Fruit fly (Drosophila melanogaster) whole organism, embryonic: ENCODE results near the gene CG31809.

Experiments
- Adf1 ChIP-seq: fragments of 200-800 bp; sonication (Bioruptor generic); IDR thresholded peaks from 2 replicates; pipeline ENCODE4 v1.3.6; 2022; ENCODE audit warnings: missing biosample characterization, missing genetic modification characterization
- Bgb ChIP-seq: fragments of 200-800 bp; sonication (Bioruptor generic); IDR thresholded peaks from 2 replicates; pipeline ENCODE4 v1.3.6; 2022; ENCODE audit warnings: missing biosample characterization, missing genetic modification characterization; ENCODE audit not compliant: partially characterized antibody
- Blimp-1 ChIP-seq: fragments of 200-800 bp; sonication (Bioruptor generic); optimal IDR thresholded peaks from 3 replicates; lab custom pipeline; 2018; ENCODE audit warnings: missing biosample characterization, missing genetic modification characterization, mild to moderate bottlenecking, moderate library complexity, missing genetic modification reagents
- CG10979 ChIP-seq: fragments of 200-800 bp; sonication (Bioruptor generic); optimal IDR thresholded peaks from 2 replicates; lab custom pipeline; 2018; ENCODE audit warnings: missing biosample characterization, mild to moderate bottlenecking, missing genetic modification characterization, moderate library complexity
- CG12659 ChIP-seq: fragments of 200-800 bp; sonication (Bioruptor generic); optimal IDR thresholded peaks from 3 replicates; lab custom pipeline; 2017; ENCODE audit warnings: mild to moderate bottlenecking, missing biosample characterization, missing genetic modification reagents, missing genetic modification characterization
- CG13287 ChIP-seq: fragments of 200-800 bp; sonication (Bioruptor generic); IDR thresholded peaks from 2 replicates; pipeline ENCODE4 v1.3.6; 2022; ENCODE audit warnings: missing biosample characterization, missing genetic modification characterization; ENCODE audit not compliant: partially characterized antibody
- CG13775 ChIP-seq: fragments of 200-800 bp; sonication (Bioruptor generic); optimal IDR thresholded peaks from 3 replicates; lab custom pipeline; 2017; ENCODE audit warnings: missing biosample characterization, mild to moderate bottlenecking, missing genetic modification characterization
- CG15479 ChIP-seq: fragments of 200-800 bp; sonication (Bioruptor generic); optimal IDR thresholded peaks from 3 replicates; lab custom pipeline; 2019; ENCODE audit warnings: missing biosample characterization, mild to moderate bottlenecking, missing genetic modification characterization, moderate library complexity
- CG30020 ChIP-seq: fragments of 200-800 bp; optimal IDR thresholded peaks from 2 replicates; lab custom pipeline; 2019; ENCODE audit warnings: missing biosample characterization, mild to moderate bottlenecking, missing genetic modification characterization, moderate library complexity
- CG32767 ChIP-seq: fragments of 200-800 bp; sonication (Bioruptor generic); IDR thresholded peaks from 2 replicates; pipeline ENCODE4 v1.3.6; 2022; ENCODE audit warnings: missing biosample characterization, missing genetic modification characterization
- CG34422 ChIP-seq: fragments of 200-800 bp; sonication (Bioruptor generic); IDR thresholded peaks from 3 replicates; pipeline ENCODE4 v1.3.6; 2022; ENCODE audit warnings: missing biosample characterization, missing genetic modification characterization
- CG3726 ChIP-seq: fragments of 200-800 bp; sonication (Bioruptor generic); IDR thresholded peaks from 3 replicates; pipeline ENCODE4, ENCODE4 v1.3.6; 2022; ENCODE audit warnings: missing biosample characterization, missing genetic modification characterization
- CG42726 ChIP-seq: fragments of 200-800 bp; sonication (Bioruptor generic); IDR thresholded peaks from 2 replicates; pipeline ENCODE4 v1.3.6; 2022; ENCODE audit warnings: missing biosample characterization, missing genetic modification characterization; ENCODE audit not compliant: partially characterized antibody
- CG4328 ChIP-seq: fragments of 200-800 bp; sonication (Bioruptor generic); optimal IDR thresholded peaks from 3 replicates; lab custom pipeline; 2017; ENCODE audit warnings: missing biosample characterization, missing genetic modification reagents, missing genetic modification characterization
- CG8388 ChIP-seq: fragments of 200-800 bp; sonication (Bioruptor generic); optimal IDR thresholded peaks from 2 replicates; lab custom pipeline; 2019; ENCODE audit warnings: missing biosample characterization, mild to moderate bottlenecking, missing genetic modification characterization, moderate library complexity
- CG8478 ChIP-seq: fragments of >200 bp; optimal IDR thresholded peaks from 2 replicates; lab custom pipeline; 2018
- Deaf1 ChIP-seq: fragments of 200-800 bp; optimal IDR thresholded peaks from 3 replicates; lab custom pipeline; 2019; ENCODE audit warnings: missing biosample characterization, mild to moderate bottlenecking, missing genetic modification characterization, moderate library complexity
- Dll ChIP-seq: fragments of 200-800 bp; sonication (Bioruptor generic); IDR thresholded peaks from 4 replicates; pipeline ENCODE4 v1.3.6; 2022; ENCODE audit warnings: missing biosample characterization, missing genetic modification characterization; ENCODE audit not compliant: partially characterized antibody
- Dref ChIP-seq: fragments of 200-800 bp; sonication (Bioruptor generic); IDR thresholded peaks from 2 replicates; pipeline ENCODE4 v1.3.6; 2022; ENCODE audit warnings: missing biosample characterization, missing genetic modification characterization
- Ets65A ChIP-seq: fragments of 200-800 bp; sonication (Bioruptor generic); peaks from one replicate; lab custom pipeline; 2016; ENCODE audit warnings: missing biosample characterization, missing genetic modification characterization
- HmgZ ChIP-seq: fragments of 200-800 bp; sonication (Bioruptor generic); optimal IDR thresholded peaks from 2 replicates; lab custom pipeline; 2018; ENCODE audit warnings: missing biosample characterization, mild to moderate bottlenecking, missing genetic modification characterization
- Hr78 ChIP-seq, 2 experiments: fragments of 200-800 bp in 1 of 2; fragments of >200 bp in 1 of 2; sonication (Bioruptor generic) in 1 of 2; optimal IDR thresholded peaks; 2 replicates each; lab custom pipeline; 2017 to 2019; ENCODE audit warnings: missing biosample characterization in 2 of 2, missing genetic modification characterization in 2 of 2, mild to moderate bottlenecking in 1 of 2, moderate library complexity in 1 of 2
- NFAT ChIP-seq: fragments of 200-800 bp; sonication (Bioruptor generic); IDR thresholded peaks from 2 replicates; pipeline ENCODE4 v1.3.6; 2022; ENCODE audit warnings: missing biosample characterization, missing genetic modification characterization
- PHDP ChIP-seq: fragments of 200-800 bp; sonication (Bioruptor generic); optimal IDR thresholded peaks from 3 replicates; lab custom pipeline; 2018; ENCODE audit warnings: missing biosample characterization, mild to moderate bottlenecking, missing genetic modification characterization, moderate library complexity
- Pdp1 ChIP-seq, 2 experiments: fragments of 200-800 bp; sonication (Bioruptor generic); optimal IDR thresholded peaks; 3 replicates each; lab custom pipeline; 2016; ENCODE audit warnings: missing biosample characterization in 2 of 2, missing genetic modification characterization in 2 of 2, mild to moderate bottlenecking in 1 of 2, moderate library complexity in 1 of 2
- Ptx1 ChIP-seq: fragments of 200-800 bp; sonication (Bioruptor generic); IDR thresholded peaks from 2 replicates; pipeline ENCODE4 v1.3.6; 2022; ENCODE audit warnings: missing biosample characterization, missing genetic modification characterization
- Ravus ChIP-seq: fragments of 200-800 bp; sonication (Bioruptor generic); IDR thresholded peaks from 2 replicates; pipeline ENCODE4 v1.3.6; 2022; ENCODE audit warnings: missing biosample characterization, missing genetic modification characterization
- Sry-δ ChIP-seq: fragments of 200-800 bp; sonication (Bioruptor generic); optimal IDR thresholded peaks from 2 replicates; lab custom pipeline; 2016; ENCODE audit warnings: missing biosample characterization, missing genetic modification characterization
- ara ChIP-seq: fragments of 200-800 bp; sonication (Bioruptor generic); IDR thresholded peaks from 2 replicates; pipeline ENCODE4 v1.3.6; 2022; ENCODE audit warnings: missing biosample characterization, missing genetic modification characterization
- cg ChIP-seq: fragments of 200-800 bp; sonication (Bioruptor generic); optimal IDR thresholded peaks from 3 replicates; lab custom pipeline; 2019; ENCODE audit warnings: missing biosample characterization, mild to moderate bottlenecking, missing genetic modification characterization, moderate library complexity
- dpn ChIP-seq, 2 experiments: fragments of 200-800 bp; sonication (Bioruptor generic); optimal IDR thresholded peaks; 3 replicates each; lab custom pipeline; 2016; ENCODE audit warnings: missing biosample characterization in 2 of 2, missing genetic modification characterization in 2 of 2
- hbn ChIP-seq: fragments of 200-800 bp; sonication (Bioruptor generic); IDR thresholded peaks from 2 replicates; pipeline ENCODE4 v1.3.6; 2022; ENCODE audit warnings: missing biosample characterization, missing genetic modification characterization; ENCODE audit not compliant: partially characterized antibody
- ind ChIP-seq: fragments of 200-800 bp; sonication (Bioruptor generic); optimal IDR thresholded peaks from 3 replicates; lab custom pipeline; 2016; ENCODE audit warnings: missing biosample characterization, missing genetic modification characterization
- org-1 ChIP-seq: fragments of 200-800 bp; sonication (Bioruptor generic); optimal IDR thresholded peaks from 2 replicates; lab custom pipeline; 2017; ENCODE audit warnings: missing biosample characterization, missing genetic modification characterization
- pfk ChIP-seq: fragments of 200-800 bp; sonication (Bioruptor generic); optimal IDR thresholded peaks from 2 replicates; lab custom pipeline; 2018; ENCODE audit warnings: missing biosample characterization, mild to moderate bottlenecking, missing genetic modification characterization, moderate library complexity
- pzg ChIP-seq: fragments of 200-800 bp; sonication (Bioruptor generic); optimal IDR thresholded peaks from 3 replicates; lab custom pipeline; 2018; ENCODE audit warnings: missing biosample characterization, mild to moderate bottlenecking, missing genetic modification characterization, moderate library complexity
- ranshi ChIP-seq: fragments of 200-800 bp; sonication (Bioruptor generic); IDR thresholded peaks from 2 replicates; pipeline ENCODE4 v1.3.6; 2022; ENCODE audit warnings: missing biosample characterization, missing genetic modification characterization
- row ChIP-seq: fragments of 200-800 bp; sonication (Bioruptor generic); IDR thresholded peaks from 3 replicates; pipeline ENCODE4 v1.3.6; 2022; ENCODE audit warnings: missing biosample characterization, missing genetic modification characterization
- run ChIP-seq: fragments of 200-800 bp; sonication (Bioruptor generic); optimal IDR thresholded peaks from 3 replicates; lab custom pipeline; 2018; ENCODE audit warnings: missing biosample characterization, mild to moderate bottlenecking, missing genetic modification characterization
- sd ChIP-seq: fragments of 200-800 bp; sonication (Bioruptor generic); optimal IDR thresholded peaks from 3 replicates; lab custom pipeline; 2018; ENCODE audit warnings: missing biosample characterization, mild to moderate bottlenecking, missing genetic modification characterization, moderate library complexity
- sisA ChIP-seq: fragments of 200-800 bp; sonication (Bioruptor generic); IDR thresholded peaks from 2 replicates; pipeline ENCODE4 v1.3.6; 2022; ENCODE audit warnings: missing biosample characterization, missing genetic modification characterization
- slbo ChIP-seq: fragments of 200-800 bp; sonication (Bioruptor generic); IDR thresholded peaks from 2 replicates; pipeline ENCODE4 v1.3.6; 2022; ENCODE audit warnings: missing biosample characterization, missing genetic modification characterization
- ssp ChIP-seq: fragments of 200-800 bp; sonication (Bioruptor generic); IDR thresholded peaks from 2 replicates; pipeline ENCODE4 v1.3.6; 2022; ENCODE audit warnings: missing biosample characterization, missing genetic modification characterization
- sug ChIP-seq: fragments of 200-800 bp; optimal IDR thresholded peaks from 2 replicates; lab custom pipeline; 2019; ENCODE audit warnings: missing biosample characterization, mild to moderate bottlenecking, missing genetic modification characterization, moderate library complexity
- trem ChIP-seq: fragments of 200-800 bp; optimal IDR thresholded peaks from 3 replicates; lab custom pipeline; 2019; ENCODE audit warnings: missing biosample characterization, mild to moderate bottlenecking, missing genetic modification characterization, moderate library complexity
- z ChIP-seq: fragments of 200-800 bp; sonication (Bioruptor generic); IDR thresholded peaks from 3 replicates; pipeline ENCODE4 v1.3.6; 2022; ENCODE audit warnings: missing biosample characterization, missing genetic modification characterization

The CG31809 gene

DNA sequence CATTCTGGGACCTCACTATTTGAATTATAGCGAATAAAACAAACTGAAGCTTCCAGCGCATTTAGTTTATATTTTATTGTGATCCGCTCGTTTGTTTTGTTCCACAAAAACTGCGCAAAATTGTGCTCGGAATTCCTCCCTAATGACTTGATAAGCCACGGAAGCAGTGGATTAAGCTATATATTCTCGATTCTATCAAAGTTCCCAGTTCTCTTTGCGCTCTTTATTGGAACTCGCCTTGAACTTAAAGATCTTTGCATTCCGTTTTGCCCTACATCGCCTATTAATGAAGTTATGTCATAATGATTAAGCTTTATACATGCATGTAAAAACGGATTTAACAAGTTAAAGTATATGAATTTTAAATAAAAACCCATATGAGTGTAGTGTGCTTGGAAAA is 21.4 kb downstream of the CG31809 start, which contains the start of gene Nepl9:
Gene Nepl9, minus strand, starts transcription at position 101 of the 400 bp plus-strand sequence.
- TF ChIP-seq Ravus (GFP tag; lab: Robert Waterston, UW): no peak
- TF ChIP-seq Pdp1 (GFP tag; optimal IDR thresholded peaks at IDR 0.05; lab: Kevin White, UChicago): peak in 1 of 2 experiments; percentile 5

DNA sequence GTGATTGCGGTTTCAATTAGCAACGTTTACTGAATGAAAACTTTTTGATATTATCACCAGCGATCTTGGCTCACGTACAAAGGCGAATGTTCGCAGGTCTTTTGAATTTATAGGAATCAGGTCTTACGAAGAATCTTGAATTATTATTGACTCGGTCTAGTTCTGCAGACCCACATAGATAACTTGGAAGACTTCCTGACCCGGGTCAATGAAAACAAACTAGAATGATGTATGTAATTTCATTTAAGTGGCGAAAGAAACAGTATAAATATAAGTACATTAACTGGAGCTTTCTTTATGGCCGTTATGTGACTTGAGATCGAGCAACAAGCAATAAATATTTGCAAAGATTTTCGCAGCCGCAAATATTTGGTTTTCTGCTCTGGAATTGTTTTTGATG is 24.1 kb downstream of the CG31809 start, which contains the start of gene CG13282:
Gene CG13282, minus strand, starts transcription at position 101 of the 400 bp plus-strand sequence.
- TF ChIP-seq Deaf1 (tag; lab: Kevin White, UChicago): no peak
- no peak for TF ChIP-seq trem
- no peak for TF ChIP-seq z (GFP tag; lab: Robert Waterston, UW)
- TF ChIP-seq ara (GFP tag; lab: Robert Waterston, UW): no peak
- TF ChIP-seq ranshi (GFP tag; lab: Robert Waterston, UW): no peak
- no peak for TF ChIP-seq sug
- no peak for TF ChIP-seq Ets65A (GFP tag; lab: Kevin White, UChicago)
- TF ChIP-seq CG32767 (GFP tag; lab: Robert Waterston, UW): no peak
- TF ChIP-seq run: no peak
- TF ChIP-seq ssp: no peak
- TF ChIP-seq NFAT (GFP tag; lab: Robert Waterston, UW): no peak

DNA sequence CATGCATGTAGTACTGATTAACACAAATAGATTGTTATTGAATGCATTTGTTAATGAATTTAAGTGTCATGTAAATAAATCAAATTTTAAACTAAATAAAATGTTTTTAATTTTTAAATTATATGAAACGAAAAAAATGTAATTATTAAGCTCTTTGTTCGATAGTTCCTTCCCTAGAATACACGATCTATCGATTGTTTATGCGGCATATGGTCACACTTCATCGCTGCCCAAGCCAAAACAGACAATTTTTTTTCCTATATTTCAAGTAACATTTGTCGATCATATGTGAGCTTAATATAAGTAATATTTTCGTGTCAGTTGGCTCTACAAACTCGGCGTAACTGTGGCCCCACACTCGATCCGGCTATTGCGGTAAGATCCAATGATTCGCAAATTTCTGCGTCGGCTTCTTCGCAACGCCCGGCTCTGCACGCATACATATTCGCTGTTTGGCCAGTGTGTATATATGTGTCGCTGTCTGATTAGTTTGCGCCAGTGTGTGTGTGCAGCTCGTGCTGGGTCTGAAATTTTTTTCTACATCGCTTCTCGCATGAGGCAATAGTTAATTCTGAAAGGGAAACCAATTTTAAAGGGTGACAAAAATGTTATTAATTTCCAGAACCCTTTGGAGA is 31.5 kb downstream of the CG31809 start, which contains the start of gene AspRS-m:
Gene AspRS-m, plus strand, starts transcription at position 207 of the 635 bp plus-strand sequence.
- TF ChIP-seq CG15479 (GFP tag; lab: Kevin White, UChicago) (peak; percentile 16), PHDP (tag; lab: Kevin White, UChicago) (no peak), pfk (no peak), pzg (peak; percentile 44), CG8388 (no peak), hbn (GFP tag; lab: Robert Waterston, UW) (peak; percentile 71), HmgZ (tag; lab: Kevin White, UChicago) (peak; percentile 15), Adf1 (GFP tag; lab: Robert Waterston, UW) (peak; percentile 40), CG12659 (GFP tag; lab: Kevin White, UChicago) (peak; percentile 56), dpn (GFP tag; optimal IDR thresholded peaks at IDR 0.05; lab: Kevin White, UChicago) (peak in 1 of 2 experiments; percentile 40), Blimp-1 (GFP tag; lab: Kevin White, UChicago) (no peak), org-1 (GFP tag; lab: Kevin White, UChicago) (no peak), sisA (GFP tag; lab: Robert Waterston, UW) (peak; percentile 31; the same call in 1 of the 2 replicates), CG30020 (tag; lab: Kevin White, UChicago) (peak; percentile 11), CG13287 (GFP tag; lab: Robert Waterston, UW) (peak; percentile 88), cg (GFP tag; lab: Kevin White, UChicago) (peak; percentile 97), CG42726 (GFP tag; lab: Robert Waterston, UW) (peak; percentile 83; the same call in 1 of the 2 replicates), CG34422 (GFP tag; lab: Robert Waterston, UW) (peak; percentile 81), Hr78 (GFP tag; optimal IDR thresholded peaks at IDR 0.05; lab: Kevin White, UChicago) (no peak), Sry-δ (peak; percentile 82), ind (GFP tag; lab: Kevin White, UChicago) (peak; percentile 17), CG3726 (no peak), Dref (GFP tag; lab: Robert Waterston, UW) (peak; percentile 72), sd (tag; lab: Kevin White, UChicago) (peak; percentile 33), CG10979 (tag; lab: Kevin White, UChicago) (no peak), Ptx1 (GFP tag; lab: Robert Waterston, UW) (peak; percentile 33; the same call in 1 of the 2 replicates), Deaf1 (tag; lab: Kevin White, UChicago) (peak; percentile 68), row (GFP tag; lab: Robert Waterston, UW) (peak; percentile 85), CG8478 (peak; percentile 79), Bgb (GFP tag; lab: Robert Waterston, UW) (peak; percentile 88), CG4328 (GFP tag; lab: Kevin White, UChicago) (no peak), slbo (GFP tag; lab: Robert Waterston, UW) (peak; percentile 75), CG13775 (GFP tag; lab: Kevin White, UChicago) (peak; percentile 20), Dll (GFP tag; lab: Robert Waterston, UW) (peak; percentile 89)
